Worm (Caenorhabditis elegans) whole organism, early embryonic: ENCODE measurements around the gene srx-80.

ENCODE experiments used
- F13C5.2 ChIP-seq: sonication (generic microtip); optimal IDR thresholded peaks from 2 replicates; lab custom pipeline; 2017; ENCODE audit warnings: mild to moderate bottlenecking, missing genetic modification characterization, inconsistent platforms, missing compliant biosample characterization
- ama-1 ChIP-seq: fragments of 150-350 bp; optimal IDR thresholded peaks from 2 replicates; lab custom pipeline; 2014
- pes-1 ChIP-seq: fragments of 200-800 bp; sonication (Bioruptor generic); IDR thresholded peaks from 2 replicates; pipeline ENCODE4 v1.3.6; 2022; ENCODE audit warnings: missing genetic modification reagents, missing genetic modification characterization, missing compliant biosample characterization
- scrt-1 ChIP-seq: fragments of 200-800 bp; sonication (Bioruptor generic); IDR thresholded peaks from 2 replicates; pipeline ENCODE4 v1.3.6; 2022; ENCODE audit warnings: missing genetic modification characterization, missing compliant biosample characterization
- sea-1 ChIP-seq: fragments of 200-800 bp; sonication (Bioruptor generic); conservative IDR thresholded peaks from 2 replicates; pipeline ENCODE4 v1.3.6; 2022; ENCODE audit warnings: missing genetic modification characterization, missing compliant biosample characterization

- TF ChIP-seq sea-1 (GFP tag; lab: Robert Waterston, UW) (no peak), pes-1 (GFP tag; lab: Robert Waterston, UW) (no peak), ama-1 (lab: Kevin White, UChicago) (no peak), scrt-1 (GFP tag; lab: Robert Waterston, UW) (no peak), F13C5.2 (no peak)
Observed at ce11 chrV:11605227-11605626, 11.7 kb downstream of the srx-80 start.
